Worm (Caenorhabditis elegans) whole organism, mixed stage, embryonic: ENCODE results near the gene cdf-2.

Source experiments
- elt-3 ChIP-seq: fragments of 150-350 bp; optimal IDR thresholded peaks from 2 replicates; lab custom pipeline; 2014; ENCODE audit warnings: missing biosample characterization, missing genetic modification characterization
- lin-13 ChIP-seq: fragments of 150-350 bp; optimal IDR thresholded peaks from 2 replicates; lab custom pipeline; 2014; ENCODE audit warnings: missing biosample characterization, missing genetic modification characterization
- mab-5 ChIP-seq: fragments of 150-350 bp; optimal IDR thresholded peaks from 2 replicates; lab custom pipeline; 2014; ENCODE audit warnings: missing biosample characterization, missing genetic modification characterization
- nhr-76 ChIP-seq: sonication (generic microtip); optimal IDR thresholded peaks from 2 replicates; lab custom pipeline; 2017; ENCODE audit warnings: missing biosample characterization, missing genetic modification characterization
- tbx-8 ChIP-seq: fragments of 200-800 bp; sonication (Bioruptor generic); optimal IDR thresholded peaks from 2 replicates; lab custom pipeline; 2018; ENCODE audit warnings: mild to moderate bottlenecking, missing genetic modification characterization, moderate library complexity, missing compliant biosample characterization
- unc-62 ChIP-seq: fragments of 150-350 bp; optimal IDR thresholded peaks from 2 replicates; lab custom pipeline; 2014; ENCODE audit warnings: missing biosample characterization, missing genetic modification reagents, missing genetic modification characterization
- ztf-11 ChIP-seq: fragments of 150-350 bp; optimal IDR thresholded peaks from 2 replicates; lab custom pipeline; 2014; ENCODE audit warnings: missing biosample characterization, missing genetic modification characterization

DNA sequence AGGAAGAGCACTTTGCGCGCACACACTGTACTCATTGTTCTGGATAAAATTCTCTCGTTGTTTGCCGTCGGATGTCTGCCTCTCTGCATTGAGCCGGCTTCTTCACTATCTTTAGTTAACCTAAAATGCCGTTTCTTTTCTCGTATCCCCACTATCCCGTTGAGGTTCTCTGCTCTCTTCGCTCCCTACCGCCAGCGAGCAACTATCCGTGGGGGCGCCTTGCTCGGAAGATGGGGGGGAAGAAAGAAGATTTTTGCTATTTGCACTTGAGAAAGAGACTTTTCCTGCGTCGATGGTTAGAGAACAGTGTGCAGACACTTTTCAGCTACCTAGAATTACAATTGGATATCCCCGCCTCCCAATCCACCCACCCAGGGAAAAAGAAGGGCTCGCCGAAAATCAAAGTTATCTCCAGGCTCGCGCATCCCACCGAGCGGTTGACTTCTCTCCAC lies 969 bp upstream of the cdf-2 start, which contains the start of gene myo-2:
- TF ChIP-seq nhr-76 (tag; lab: Kevin White, UChicago) (no peak), ztf-11 (tag; lab: Kevin White, UChicago) (no peak), elt-3 (tag; lab: Kevin White, UChicago) (no peak), lin-13 (tag; lab: Kevin White, UChicago) (no peak), mab-5 (tag; lab: Kevin White, UChicago) (no peak), unc-62 (GFP tag; lab: Kevin White, UChicago) (no peak), tbx-8 (GFP tag; lab: Kevin White, UChicago) (no peak)
